Fruit fly (Drosophila melanogaster) whole organism, embryonic: ENCODE measurements around the gene nmo.

Experiments used
- Ada2b ChIP-seq: fragments of 200-800 bp; sonication (Bioruptor generic); IDR thresholded peaks from 2 replicates; pipeline ENCODE4 v1.3.6; 2022; ENCODE audit warnings: missing biosample characterization, missing genetic modification characterization
- Awh ChIP-seq: fragments of 200-800 bp; sonication (Bioruptor generic); IDR thresholded peaks from 2 replicates; pipeline ENCODE4, ENCODE4 v1.3.6; 2022; ENCODE audit warnings: missing biosample characterization, missing genetic modification characterization
- C15 ChIP-seq: fragments of 200-800 bp; sonication (Bioruptor generic); IDR thresholded peaks from 3 replicates; pipeline ENCODE4 v1.3.6; 2022; ENCODE audit warnings: missing biosample characterization, missing genetic modification characterization
- CG10431 ChIP-seq: fragments of 200-800 bp; sonication (Bioruptor generic); optimal IDR thresholded peaks from 3 replicates; lab custom pipeline; 2018; ENCODE audit warnings: missing biosample characterization, mild to moderate bottlenecking, missing genetic modification characterization
- CG10979 ChIP-seq: fragments of 200-800 bp; sonication (Bioruptor generic); optimal IDR thresholded peaks from 2 replicates; lab custom pipeline; 2018; ENCODE audit warnings: missing biosample characterization, mild to moderate bottlenecking, missing genetic modification characterization, moderate library complexity
- CG1233 ChIP-seq: fragments of 200-800 bp; sonication (Bioruptor generic); optimal IDR thresholded peaks from 4 replicates; lab custom pipeline; 2018; ENCODE audit warnings: missing biosample characterization, mild to moderate bottlenecking, missing genetic modification characterization
- CG13287 ChIP-seq: fragments of 200-800 bp; sonication (Bioruptor generic); IDR thresholded peaks from 2 replicates; pipeline ENCODE4 v1.3.6; 2022; ENCODE audit warnings: missing biosample characterization, missing genetic modification characterization; ENCODE audit not compliant: partially characterized antibody
- CG13775 ChIP-seq: fragments of 200-800 bp; sonication (Bioruptor generic); optimal IDR thresholded peaks from 3 replicates; lab custom pipeline; 2017; ENCODE audit warnings: missing biosample characterization, mild to moderate bottlenecking, missing genetic modification characterization
- CG14014 ChIP-seq: fragments of 200-800 bp; sonication (Bioruptor generic); IDR thresholded peaks from 2 replicates; pipeline ENCODE4 v1.3.6; 2022; ENCODE audit warnings: missing biosample characterization, missing genetic modification characterization
- CG1529 ChIP-seq: fragments of 200-800 bp; sonication (Bioruptor generic); optimal IDR thresholded peaks from 3 replicates; lab custom pipeline; 2018; ENCODE audit warnings: missing biosample characterization, missing genetic modification characterization
- CG1602 ChIP-seq: fragments of 200-800 bp; sonication (Bioruptor generic); optimal IDR thresholded peaks from 3 replicates; lab custom pipeline; 2016; ENCODE audit warnings: missing biosample characterization, missing genetic modification characterization
- CG17359 ChIP-seq: fragments of 200-800 bp; sonication (Bioruptor generic); optimal IDR thresholded peaks from 3 replicates; lab custom pipeline; 2018; ENCODE audit warnings: missing biosample characterization, mild to moderate bottlenecking, missing genetic modification characterization, moderate library complexity
- CG17361 ChIP-seq: fragments of 200-800 bp; sonication (Bioruptor generic); IDR thresholded peaks from 3 replicates; pipeline ENCODE4 v1.3.6; 2022; ENCODE audit warnings: missing biosample characterization, missing genetic modification characterization
- CG17829 ChIP-seq: fragments of 200-800 bp; optimal IDR thresholded peaks from 2 replicates; lab custom pipeline; 2019; ENCODE audit warnings: missing biosample characterization, mild to moderate bottlenecking, missing genetic modification characterization, moderate library complexity
- CG2199 ChIP-seq: fragments of 200-800 bp; sonication (Bioruptor generic); IDR thresholded peaks from 3 replicates; pipeline ENCODE4 v1.3.6; 2022; ENCODE audit warnings: missing biosample characterization, missing genetic modification characterization
- CG31388 ChIP-seq: fragments of 200-800 bp; sonication (Bioruptor generic); optimal IDR thresholded peaks from 2 replicates; lab custom pipeline; 2016; ENCODE audit warnings: missing biosample characterization, missing genetic modification characterization
- CG4730 ChIP-seq: fragments of 200-800 bp; sonication (Bioruptor generic); IDR thresholded peaks from 2 replicates; pipeline ENCODE4 v1.3.6; 2022; ENCODE audit warnings: missing biosample characterization, missing genetic modification characterization
- CG6813 ChIP-seq: fragments of 200-800 bp; sonication (Bioruptor generic); optimal IDR thresholded peaks from 2 replicates; lab custom pipeline; 2017; ENCODE audit warnings: missing biosample characterization, missing genetic modification characterization, mild to moderate bottlenecking, moderate library complexity, missing genetic modification reagents
- CG6854 ChIP-seq: fragments of 200-800 bp; sonication (Bioruptor generic); optimal IDR thresholded peaks from 3 replicates; lab custom pipeline; 2017; ENCODE audit warnings: missing biosample characterization, mild to moderate bottlenecking, missing genetic modification characterization
- CG7839 ChIP-seq: fragments of 200-800 bp; sonication (Bioruptor generic); optimal IDR thresholded peaks from 3 replicates; lab custom pipeline; 2018; ENCODE audit warnings: missing biosample characterization, mild to moderate bottlenecking, missing genetic modification characterization, moderate library complexity
- Deaf1 ChIP-seq: fragments of 200-800 bp; optimal IDR thresholded peaks from 3 replicates; lab custom pipeline; 2019; ENCODE audit warnings: missing biosample characterization, mild to moderate bottlenecking, missing genetic modification characterization, moderate library complexity
- HLH3B ChIP-seq: fragments of 200-800 bp; sonication (Bioruptor generic); IDR thresholded peaks from 2 replicates; pipeline ENCODE4 v1.3.6; 2022; ENCODE audit warnings: missing biosample characterization, missing genetic modification characterization
- Hr51 ChIP-seq, 2 experiments: fragments of 200-800 bp; sonication (Bioruptor generic); optimal IDR thresholded peaks; 2 replicates in 1 of 2; 3 replicates in 1 of 2; lab custom pipeline; 2016 to 2018; ENCODE audit warnings: missing biosample characterization in 2 of 2, missing genetic modification characterization in 2 of 2, mild to moderate bottlenecking in 1 of 2, moderate library complexity in 1 of 2
- Hr78 ChIP-seq, 2 experiments: fragments of 200-800 bp in 1 of 2; fragments of >200 bp in 1 of 2; sonication (Bioruptor generic) in 1 of 2; optimal IDR thresholded peaks; 2 replicates each; lab custom pipeline; 2017 to 2019; ENCODE audit warnings: missing biosample characterization in 2 of 2, missing genetic modification characterization in 2 of 2, mild to moderate bottlenecking in 1 of 2, moderate library complexity in 1 of 2
- Med ChIP-seq: fragments of 200-800 bp; sonication (Bioruptor generic); peaks from one replicate; lab custom pipeline; 2016; ENCODE audit warnings: missing biosample characterization, missing genetic modification characterization, mild to moderate bottlenecking, inconsistent platforms, moderate library complexity
- Vsx1 ChIP-seq: fragments of 200-800 bp; sonication (Bioruptor generic); optimal IDR thresholded peaks from 2 replicates; lab custom pipeline; 2017; ENCODE audit warnings: missing biosample characterization, mild to moderate bottlenecking, missing genetic modification characterization, missing genetic modification reagents
- abd-A ChIP-seq: fragments of 200-800 bp; sonication (Bioruptor generic); optimal IDR thresholded peaks from 3 replicates; lab custom pipeline; 2019; ENCODE audit warnings: missing biosample characterization, mild to moderate bottlenecking, missing genetic modification characterization, moderate library complexity
- ap ChIP-seq: fragments of 200-800 bp; sonication (Bioruptor generic); IDR thresholded peaks from 2 replicates; pipeline ENCODE4 v1.3.6; 2022; ENCODE audit warnings: missing biosample characterization, missing genetic modification characterization
- cas ChIP-seq: fragments of 200-800 bp; sonication (Bioruptor generic); IDR thresholded peaks from 2 replicates; pipeline ENCODE4 v1.3.6; 2022; ENCODE audit warnings: missing biosample characterization, missing genetic modification characterization
- ci ChIP-seq: fragments of 200-800 bp; sonication (Bioruptor generic); IDR thresholded peaks from 3 replicates; pipeline ENCODE4 v1.3.6; 2022; ENCODE audit warnings: missing biosample characterization, missing genetic modification characterization
- gce ChIP-seq: fragments of 200-800 bp; sonication (Bioruptor generic); IDR thresholded peaks from 3 replicates; pipeline ENCODE4 v1.3.6; 2022; ENCODE audit warnings: missing biosample characterization, missing genetic modification characterization
- gem ChIP-seq: fragments of 200-800 bp; sonication (Bioruptor generic); optimal IDR thresholded peaks from 2 replicates; lab custom pipeline; 2019; ENCODE audit warnings: missing biosample characterization, mild to moderate bottlenecking, missing genetic modification characterization, moderate library complexity
- lab ChIP-seq: fragments of 200-800 bp; sonication (Bioruptor generic); optimal IDR thresholded peaks from 3 replicates; lab custom pipeline; 2017; ENCODE audit warnings: missing biosample characterization, missing genetic modification characterization, mild to moderate bottlenecking, moderate library complexity, missing genetic modification reagents
- lov ChIP-seq, 2 experiments: fragments of 200-800 bp in 1 of 2; fragments of >200 bp in 1 of 2; sonication (Bioruptor generic) in 1 of 2; IDR thresholded peaks in 1 of 2; optimal IDR thresholded peaks in 1 of 2; 2 replicates in 1 of 2; 3 replicates in 1 of 2; pipeline versions ENCODE4 v1.3.6 to Lab custom; 2017 to 2022; ENCODE audit warnings: missing biosample characterization in 1 of 2, missing genetic modification characterization in 1 of 2
- nau ChIP-seq: fragments of 200-800 bp; sonication (Bioruptor generic); optimal IDR thresholded peaks from 3 replicates; lab custom pipeline; 2017; ENCODE audit warnings: missing biosample characterization, mild to moderate bottlenecking, missing genetic modification characterization, missing genetic modification reagents
- nmo ChIP-seq: fragments of 200-800 bp; sonication (Bioruptor generic); optimal IDR thresholded peaks from 2 replicates; lab custom pipeline; 2018; ENCODE audit warnings: missing biosample characterization, mild to moderate bottlenecking, missing genetic modification characterization, moderate library complexity
- pan ChIP-seq, 4 experiments: fragments of >200 bp in 3 of 4; fragments of 200-800 bp in 1 of 4; sonication (Bioruptor generic) in 1 of 4; optimal IDR thresholded peaks in 3 of 4; IDR thresholded peaks in 1 of 4; 2 replicates each; pipeline versions ENCODE4 v1.3.6 to Lab custom; 2017 to 2022; ENCODE audit warnings: missing biosample characterization in 2 of 4, missing genetic modification characterization in 2 of 4, mixed read lengths in 1 of 4
- ranshi ChIP-seq: fragments of 200-800 bp; sonication (Bioruptor generic); IDR thresholded peaks from 2 replicates; pipeline ENCODE4 v1.3.6; 2022; ENCODE audit warnings: missing biosample characterization, missing genetic modification characterization
- sens ChIP-seq: fragments of 200-800 bp; sonication (Bioruptor generic); peaks from one replicate; lab custom pipeline; 2016; ENCODE audit warnings: missing biosample characterization, missing genetic modification characterization
- slbo ChIP-seq: fragments of 200-800 bp; sonication (Bioruptor generic); IDR thresholded peaks from 2 replicates; pipeline ENCODE4 v1.3.6; 2022; ENCODE audit warnings: missing biosample characterization, missing genetic modification characterization
- sob ChIP-seq: fragments of 200-800 bp; sonication (Bioruptor generic); IDR thresholded peaks from 2 replicates; pipeline ENCODE4 v1.3.6; 2022; ENCODE audit warnings: missing biosample characterization, missing genetic modification characterization
- sqz ChIP-seq: fragments of 200-800 bp; sonication (Bioruptor generic); optimal IDR thresholded peaks from 3 replicates; lab custom pipeline; 2018; ENCODE audit warnings: missing biosample characterization, mild to moderate bottlenecking, missing genetic modification characterization
- tgo ChIP-seq: fragments of 200-800 bp; sonication (Bioruptor generic); IDR thresholded peaks from 3 replicates; pipeline ENCODE4 v1.3.6; 2022; ENCODE audit warnings: missing biosample characterization, missing genetic modification characterization
- unc-4 ChIP-seq: fragments of 200-800 bp; sonication (Bioruptor generic); IDR thresholded peaks from 2 replicates; pipeline ENCODE4 v1.3.6; 2022; ENCODE audit warnings: missing biosample characterization, missing genetic modification characterization; ENCODE audit not compliant: partially characterized antibody
- zen ChIP-seq: fragments of 200-800 bp; sonication (Bioruptor generic); optimal IDR thresholded peaks from 3 replicates; lab custom pipeline; 2018; ENCODE audit warnings: missing biosample characterization, mild to moderate bottlenecking, missing genetic modification characterization, moderate library complexity
- zen2 ChIP-seq: fragments of 200-800 bp; sonication (Bioruptor generic); IDR thresholded peaks from 3 replicates; pipeline ENCODE4 v1.3.6; 2022; ENCODE audit warnings: missing biosample characterization, missing genetic modification characterization; ENCODE audit not compliant: partially characterized antibody
- zf30C ChIP-seq: fragments of 200-800 bp; sonication (Bioruptor generic); optimal IDR thresholded peaks from 3 replicates; lab custom pipeline; 2018; ENCODE audit warnings: missing biosample characterization, mild to moderate bottlenecking, missing genetic modification characterization
- zfh1 ChIP-seq: fragments of 200-800 bp; sonication (Bioruptor generic); IDR thresholded peaks from 3 replicates; pipeline ENCODE4 v1.3.6; 2022; ENCODE audit warnings: missing biosample characterization, missing genetic modification characterization

nmo gene

dm6 chr3L:8072720-8073119 lies 93.9 kb downstream of the nmo start (continued):
- peak; percentile 81 for TF ChIP-seq CG17361 (GFP tag; lab: Robert Waterston, UW)
- TF ChIP-seq abd-A = peak; percentile 7
- TF ChIP-seq CG7839 (tag; lab: Kevin White, UChicago) = peak; percentile 81
- peak; percentile 54 for TF ChIP-seq CG1233 (GFP tag; lab: Kevin White, UChicago)
- TF ChIP-seq zen (tag; lab: Kevin White, UChicago) = peak; percentile 47
- peak; percentile 68 for TF ChIP-seq Ada2b (GFP tag; lab: Robert Waterston, UW)
- TF ChIP-seq HLH3B (GFP tag; lab: Robert Waterston, UW) = peak; percentile 79; the same call in 1 of the 2 replicates
- peak; percentile 27 for TF ChIP-seq CG13775 (GFP tag; lab: Kevin White, UChicago)
- peak in 1 of 2 experiments; percentile 70 for TF ChIP-seq Hr78 (GFP tag; optimal IDR thresholded peaks at IDR 0.05; lab: Kevin White, UChicago)
- no peak for TF ChIP-seq CG13287
- peak; percentile 95 for TF ChIP-seq Med (GFP tag; lab: Kevin White, UChicago)
- TF ChIP-seq C15 (GFP tag; lab: Robert Waterston, UW) = peak; percentile 52; the same call in 1 of the 3 replicates
- no peak for TF ChIP-seq CG10431 (GFP tag; lab: Kevin White, UChicago)
- peak; percentile 66 for TF ChIP-seq CG17829 (tag; lab: Kevin White, UChicago)
- TF ChIP-seq zen2 (GFP tag; lab: Robert Waterston, UW) = no peak
- TF ChIP-seq zfh1 = peak; percentile 64
- TF ChIP-seq nmo (GFP tag; lab: Kevin White, UChicago) = no peak
- 0 out of 3 replicates have a peak, but pooled peaks have one; percentile 30 for TF ChIP-seq CG2199 (GFP tag; lab: Robert Waterston, UW)
- TF ChIP-seq CG6854 (GFP tag; lab: Kevin White, UChicago) = peak; percentile 12
- peak; percentile 28; the same call in 1 of the 2 replicates for TF ChIP-seq CG14014 (GFP tag; lab: Robert Waterston, UW)
- TF ChIP-seq CG1529 (GFP tag; lab: Kevin White, UChicago) = no peak
- peak; percentile 39 for TF ChIP-seq Deaf1 (tag; lab: Kevin White, UChicago)
- TF ChIP-seq tgo (GFP tag; lab: Robert Waterston, UW) = peak; percentile 63; the same call in 2 of the 3 replicates
- TF ChIP-seq ranshi (GFP tag; lab: Robert Waterston, UW) = peak; percentile 78; the same call in 1 of the 2 replicates
- peak; percentile 15 for TF ChIP-seq CG1602 (GFP tag; lab: Kevin White, UChicago)
- TF ChIP-seq Hr51 (GFP tag; optimal IDR thresholded peaks at IDR 0.05; lab: Kevin White, UChicago) = peak in 1 of 2 experiments; percentile 43
- TF ChIP-seq lab (GFP tag; lab: Kevin White, UChicago) = peak; percentile 87
- TF ChIP-seq unc-4 (GFP tag; lab: Robert Waterston, UW) = no peak
- TF ChIP-seq gce (GFP tag; lab: Robert Waterston, UW) = 0 out of 3 replicates have a peak, but pooled peaks have one; percentile 49
- no peak for TF ChIP-seq zf30C (GFP tag; lab: Kevin White, UChicago)
- TF ChIP-seq gem (tag; lab: Kevin White, UChicago) = peak; percentile 57
- TF ChIP-seq CG10979 (tag; lab: Kevin White, UChicago) = peak; percentile 80
- peak; percentile 64 for TF ChIP-seq Awh (GFP tag; lab: Robert Waterston, UW)
- peak; percentile 86 for TF ChIP-seq CG17359 (tag; lab: Kevin White, UChicago)
- peak; percentile 64 for TF ChIP-seq nau
- peak; percentile 68 for TF ChIP-seq slbo (GFP tag; lab: Robert Waterston, UW)
- no peak for TF ChIP-seq lov (optimal IDR thresholded peaks at IDR 0.05; lab: Kevin White, UChicago)
- TF ChIP-seq lov (GFP tag; IDR thresholded peaks at IDR 0.05; lab: Robert Waterston, UW) = no peak
- peak; percentile 76 for TF ChIP-seq ci (GFP tag; lab: Robert Waterston, UW)
- peak; percentile 50; the same call in 1 of the 2 replicates for TF ChIP-seq ap (GFP tag; lab: Robert Waterston, UW)
- TF ChIP-seq cas (GFP tag; lab: Robert Waterston, UW) = 0 out of 2 replicates have a peak, but pooled peaks have one; percentile 42
- TF ChIP-seq Vsx1 (GFP tag; lab: Kevin White, UChicago) = no peak
- TF ChIP-seq CG4730 (GFP tag; lab: Robert Waterston, UW) = peak; percentile 67
- no peak for TF ChIP-seq pan (optimal IDR thresholded peaks at IDR 0.05; lab: Kevin White, UChicago)
- peak in 1 of 2 experiments; percentile 70 for TF ChIP-seq pan (GFP tag; optimal IDR thresholded peaks at IDR 0.05 in 1 of 2, IDR thresholded peaks at IDR 0.05 in 1 of 2)
- peak; percentile 47 for TF ChIP-seq sqz (GFP tag; lab: Kevin White, UChicago)
- peak; percentile 52; the same call in 1 of the 2 replicates for TF ChIP-seq sob (GFP tag; lab: Robert Waterston, UW)
- peak; percentile 34 for TF ChIP-seq CG31388
- peak; percentile 77 for TF ChIP-seq sens (GFP tag; lab: Kevin White, UChicago)
- peak; percentile 48 for TF ChIP-seq CG6813 (GFP tag; lab: Kevin White, UChicago)
